Fruit fly (Drosophila melanogaster): ENCODE data around the gene CG17782.

CG17782 gene

dm6 chr3R:24368064-24368463 is 4.5 kb downstream of the CG17782 start, which contains the start of the genes CG42812 and CG33341:
TSS of gene CG42812 (minus strand) at chr3R:24368164.
TSS of gene CG33341 (plus strand) at chr3R:24368358.
- TF ChIP-seq Xbp1 (GFP tag; optimal IDR thresholded peaks at IDR 0.05) (no peak), CG13123 (GFP tag; optimal IDR thresholded peaks at IDR 0.05) (no peak), sr (GFP tag; IDR thresholded peaks at IDR 0.05) (no peak), ATbp (GFP tag; optimal IDR thresholded peaks at IDR 0.05) (no peak), CG6175 (GFP tag; IDR thresholded peaks at IDR 0.05) (no peak)

- TF ChIP-seq Ets65A (GFP tag): peak; percentile 5
- no peak for TF ChIP-seq CoRest (tag; optimal IDR thresholded peaks at IDR 0.05)
Observed at dm6 chr3R:24367120-24367519, 5.4 kb downstream of the CG17782 start, which contains the start of gene CG42811. TSS of gene CG42811 (minus strand) at chr3R:24367220.

dm6 chr3R:24364880-24365604 is 7.5 kb downstream of the CG17782 start, which contains the start of the genes CG17784 and CG13613:
TSS of gene CG17784 (minus strand) at chr3R:24364980.
TSS of gene CG13613 (plus strand) at chr3R:24365554.
- no peak for TF ChIP-seq twi (tag; optimal IDR thresholded peaks at IDR 0.05)
- TF ChIP-seq CG8765 (GFP tag; IDR thresholded peaks at IDR 0.05): no peak
- no peak for TF ChIP-seq Dref (GFP tag; IDR thresholded peaks at IDR 0.05)
- no peak for TF ChIP-seq Nf-YB (GFP tag; optimal IDR thresholded peaks at IDR 0.05)
- no peak for TF ChIP-seq H2.0 (GFP tag; IDR thresholded peaks at IDR 0.05)
- TF ChIP-seq vnd (GFP tag; IDR thresholded peaks at IDR 0.05; ENCODE audit: partially characterized antibody): no peak
- no peak for TF ChIP-seq nau (GFP tag; optimal IDR thresholded peaks at IDR 0.05)
- TF ChIP-seq pb (GFP tag; optimal IDR thresholded peaks at IDR 0.05): no peak
- TF ChIP-seq mirr (GFP tag; optimal IDR thresholded peaks at IDR 0.05): no peak
- no peak for TF ChIP-seq Sin3A (optimal IDR thresholded peaks at IDR 0.05)
- no peak for TF ChIP-seq Trl (optimal IDR thresholded peaks at IDR 0.05)
- no peak for TF ChIP-seq Trl (GFP tag; optimal IDR thresholded peaks at IDR 0.05)
- no peak for TF ChIP-seq CG4730 (GFP tag; IDR thresholded peaks at IDR 0.05)
- TF ChIP-seq stc (GFP tag; IDR thresholded peaks at IDR 0.05): no peak
- TF ChIP-seq lola (GFP tag; optimal IDR thresholded peaks at IDR 0.05): no peak
- no peak for TF ChIP-seq Myb (GFP tag; optimal IDR thresholded peaks at IDR 0.05)
- TF ChIP-seq CG4328 (GFP tag; optimal IDR thresholded peaks at IDR 0.05): no peak
- TF ChIP-seq CG4617 (GFP tag; optimal IDR thresholded peaks at IDR 0.05; ENCODE audit: borderline replicate concordance): no peak
- TF ChIP-seq CG2875 (GFP tag; optimal IDR thresholded peaks at IDR 0.05): no peak
- no peak for TF ChIP-seq CG8478 (optimal IDR thresholded peaks at IDR 0.05)
- TF ChIP-seq Xbp1 (GFP tag; optimal IDR thresholded peaks at IDR 0.05): no peak

DNA sequence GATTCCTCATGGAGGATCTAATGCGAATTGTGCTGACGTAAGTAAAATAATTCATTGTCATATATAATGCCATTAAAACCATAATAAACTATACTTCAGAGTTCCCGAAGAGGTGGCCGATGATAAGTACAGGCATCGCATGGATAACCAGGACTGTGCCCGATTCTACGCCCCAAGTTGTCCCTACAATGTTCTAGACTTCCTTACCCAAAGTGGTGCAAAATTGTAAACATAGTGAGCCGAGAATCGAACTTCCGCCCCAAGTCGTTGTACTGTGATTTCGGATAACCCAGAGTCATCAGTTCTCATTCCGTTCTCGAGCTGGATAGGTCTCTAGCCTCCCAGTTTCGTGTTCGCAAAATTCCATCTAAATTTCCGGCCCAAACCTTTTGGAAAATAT is 9.7 kb downstream of the CG17782 start, which contains the start of gene CG33340:
TSS of gene CG33340 (plus strand) at position 301 of the 400 bp plus-strand sequence.
- TF ChIP-seq CG10959 (GFP tag; IDR thresholded peaks at IDR 0.05) (no peak), CG6272 (GFP tag; IDR thresholded peaks at IDR 0.05) (no peak), zfh1 (GFP tag; IDR thresholded peaks at IDR 0.05) (no peak), dan (GFP tag; IDR thresholded peaks at IDR 0.05) (no peak)

DNA sequence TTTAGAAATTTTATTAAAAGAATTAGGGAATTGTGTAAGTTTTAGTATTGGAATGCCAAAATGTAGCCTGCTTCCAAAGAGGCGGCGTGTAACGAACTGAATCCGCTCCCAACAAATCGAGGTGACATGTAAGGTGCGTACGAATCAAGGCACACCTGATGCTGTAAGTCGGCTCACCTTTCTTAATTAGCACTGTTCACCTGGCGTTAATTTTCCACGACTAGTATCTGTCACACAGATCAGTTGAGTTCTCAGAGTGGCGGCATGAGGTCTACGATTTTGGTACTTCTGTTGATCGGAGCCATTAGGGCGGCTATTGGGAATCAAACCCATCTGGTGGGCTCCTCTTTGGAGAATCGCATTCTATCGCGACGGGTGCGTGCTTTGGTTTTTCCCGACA is 11.0 kb downstream of the CG17782 start, which contains the start of the genes CG5762 and CG33339:
TSS of gene CG5762 (minus strand) at position 101 of the 400 bp plus-strand sequence.
TSS of gene CG33339 (plus strand) at position 265 of the 400 bp plus-strand sequence.
- TF ChIP-seq seq (GFP tag; IDR thresholded peaks at IDR 0.05) (no peak), exex (tag; optimal IDR thresholded peaks at IDR 0.05) (no peak), CG2202 (tag; optimal IDR thresholded peaks at IDR 0.05) (no peak), CG5245 (GFP tag; optimal IDR thresholded peaks at IDR 0.05) (no peak), Antp (GFP tag; optimal IDR thresholded peaks at IDR 0.05) (no peak), jigr1 (GFP tag; IDR thresholded peaks at IDR 0.05) (no peak), Awh (GFP tag; IDR thresholded peaks at IDR 0.05) (no peak), CG17912 (GFP tag; optimal IDR thresholded peaks at IDR 0.05) (no peak), CG4424 (GFP tag; optimal IDR thresholded peaks at IDR 0.05) (no peak), CG1024 (GFP tag; IDR thresholded peaks at IDR 0.05) (no peak), da (GFP tag; optimal IDR thresholded peaks at IDR 0.05) (no peak), CG31441 (GFP tag; IDR thresholded peaks at IDR 0.05) (no peak), CG42726 (GFP tag; IDR thresholded peaks at IDR 0.05; ENCODE audit: partially characterized antibody) (no peak), CG5180 (GFP tag; optimal IDR thresholded peaks at IDR 0.05) (no peak), Neu2 (GFP tag; optimal IDR thresholded peaks at IDR 0.05; ENCODE audit: borderline replicate concordance) (no peak), aop (GFP tag; IDR thresholded peaks at IDR 0.05) (no peak)

Measured in whole organism, embryonic.